Fruit fly (Drosophila melanogaster): ENCODE data around the gene CheB38a.

Gene CheB38a

DNA sequence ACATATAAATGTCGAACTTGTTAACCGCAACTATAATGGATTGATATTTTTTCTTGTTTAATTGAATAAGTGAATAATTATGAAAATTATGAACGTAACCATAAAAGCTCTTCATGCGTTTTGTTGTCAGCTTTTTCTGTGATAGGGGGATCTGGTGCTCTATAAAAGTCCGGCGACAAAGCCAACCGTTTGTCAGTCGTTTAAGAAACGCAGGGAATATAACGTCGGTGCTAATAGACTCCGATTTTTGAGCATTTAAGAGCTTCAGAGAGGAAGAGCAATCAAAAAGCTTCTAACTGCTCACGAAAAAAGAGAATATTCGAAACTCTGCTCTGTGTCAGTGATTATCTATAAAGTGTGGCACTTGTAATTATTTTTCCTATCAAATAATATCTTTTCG lies 12.7 kb upstream of the CheB38a start, which contains the start of gene CG31674 (continued):
- TF ChIP-seq CG2712 (tag; optimal IDR thresholded peaks at IDR 0.05) (no peak), CG17802 (tag; optimal IDR thresholded peaks at IDR 0.05) (no peak), Dek (tag; optimal IDR thresholded peaks at IDR 0.05) (no peak), Xrp1 (GFP tag; IDR thresholded peaks at IDR 0.05) (no peak), TFAM (GFP tag; optimal IDR thresholded peaks at IDR 0.05) (no peak), cas (GFP tag; IDR thresholded peaks at IDR 0.05) (no peak), bbx (GFP tag; IDR thresholded peaks at IDR 0.05; ENCODE audit: partially characterized antibody) (no peak; the same call in 1 of the 2 replicates), seq (GFP tag; IDR thresholded peaks at IDR 0.05) (no peak), Lpt (GFP tag; optimal IDR thresholded peaks at IDR 0.05) (no peak), CG15514 (GFP tag; optimal IDR thresholded peaks at IDR 0.05) (peak; percentile 11), CG17328 (GFP tag; IDR thresholded peaks at IDR 0.05) (no peak), Rfx (GFP tag; IDR thresholded peaks at IDR 0.05) (peak; percentile 21; the same call in 1 of the 2 replicates), wek (GFP tag; optimal IDR thresholded peaks at IDR 0.05) (no peak), stc (GFP tag; IDR thresholded peaks at IDR 0.05) (no peak), sens (GFP tag) (peak; percentile 28), CG7271 (tag; optimal IDR thresholded peaks at IDR 0.05) (no peak), bigmax (GFP tag; optimal IDR thresholded peaks at IDR 0.05) (peak; percentile 5), Gug (GFP tag; IDR thresholded peaks at IDR 0.05) (no peak), CG3163 (GFP tag; optimal IDR thresholded peaks at IDR 0.05) (peak; percentile 96), Jarid2 (GFP tag; optimal IDR thresholded peaks at IDR 0.05) (peak; percentile 51), H2.0 (GFP tag; IDR thresholded peaks at IDR 0.05) (no peak), CG8290 (GFP tag; optimal IDR thresholded peaks at IDR 0.05) (no peak), CG8290 (tag; optimal IDR thresholded peaks at IDR 0.05) (peak in 1 of 2 experiments; percentile 19), unpg (GFP tag; optimal IDR thresholded peaks at IDR 0.05) (no peak), oc (tag; optimal IDR thresholded peaks at IDR 0.05) (no peak), gt (GFP tag; IDR thresholded peaks at IDR 0.05) (no peak), CG1233 (GFP tag; optimal IDR thresholded peaks at IDR 0.05) (no peak), Ptx1 (GFP tag; IDR thresholded peaks at IDR 0.05) (no peak), CG6689 (GFP tag; IDR thresholded peaks at IDR 0.05) (no peak), gem (tag; optimal IDR thresholded peaks at IDR 0.05) (no peak), CG34224 (GFP tag; IDR thresholded peaks at IDR 0.05; ENCODE audit: partially characterized antibody) (peak; percentile 32; the same call in 1 of the 3 replicates), B-H1 (GFP tag; IDR thresholded peaks at IDR 0.05) (no peak), lbe (GFP tag; optimal IDR thresholded peaks at IDR 0.05) (no peak), CG15601 (tag; optimal IDR thresholded peaks at IDR 0.05) (peak; percentile 6), Max (GFP tag; optimal IDR thresholded peaks at IDR 0.05) (no peak), nom (GFP tag; optimal IDR thresholded peaks at IDR 0.05) (no peak), CG3726 (GFP tag; IDR thresholded peaks at IDR 0.05) (no peak), CG11696 (GFP tag; IDR thresholded peaks at IDR 0.05) (peak; percentile 33; the same call in 1 of the 2 replicates), CG5180 (GFP tag; optimal IDR thresholded peaks at IDR 0.05) (peak; percentile 23), CG6791 (GFP tag; IDR thresholded peaks at IDR 0.05; ENCODE audit: partially characterized antibody) (no peak), caup (GFP tag; optimal IDR thresholded peaks at IDR 0.05; ENCODE audit: severe bottlenecking) (peak; percentile 35), tna (GFP tag; IDR thresholded peaks at IDR 0.05; ENCODE audit: partially characterized antibody) (no peak; the same call in 1 of the 2 replicates), Aef1 (GFP tag; IDR thresholded peaks at IDR 0.05) (no peak), ssp (GFP tag; IDR thresholded peaks at IDR 0.05) (no peak), CG13287 (GFP tag; IDR thresholded peaks at IDR 0.05; ENCODE audit: partially characterized antibody) (peak; percentile 53; the same call in 1 of the 2 replicates), CG15011 (GFP tag; optimal IDR thresholded peaks at IDR 0.05) (no peak), klu (GFP tag; IDR thresholded peaks at IDR 0.05) (no peak), CG12659 (GFP tag; optimal IDR thresholded peaks at IDR 0.05) (no peak), CG2199 (GFP tag; IDR thresholded peaks at IDR 0.05) (peak; percentile 64; the same call in 1 of the 3 replicates), Fer1 (GFP tag; optimal IDR thresholded peaks at IDR 0.05) (peak; percentile 24), CG10366 (GFP tag; IDR thresholded peaks at IDR 0.05) (no peak)

Data from whole organism, embryonic.